Fruit fly (Drosophila melanogaster) whole organism, prepupa: ENCODE data around the gene CG33923.

Experiments
- CG1621 ChIP-seq: fragments of 200-800 bp; sonication (Bioruptor generic); optimal IDR thresholded peaks from 3 replicates; lab custom pipeline; 2018; ENCODE audit warnings: missing biosample characterization, mild to moderate bottlenecking, missing genetic modification characterization
- CG32006 ChIP-seq: fragments of 200-800 bp; sonication (Bioruptor generic); optimal IDR thresholded peaks from 3 replicates; lab custom pipeline; 2017; ENCODE audit warnings: missing biosample characterization, mild to moderate bottlenecking, missing genetic modification characterization
- dsx ChIP-seq: fragments of 200-800 bp; optimal IDR thresholded peaks from 3 replicates; lab custom pipeline; 2019; ENCODE audit warnings: missing biosample characterization, mild to moderate bottlenecking, missing genetic modification characterization, moderate library complexity; ENCODE audit not compliant: poor library complexity, severe bottlenecking
- fd59A ChIP-seq: fragments of 200-800 bp; sonication (Bioruptor generic); optimal IDR thresholded peaks from 2 replicates; lab custom pipeline; 2017; ENCODE audit warnings: missing biosample characterization, mild to moderate bottlenecking, missing genetic modification characterization, missing genetic modification reagents
- pdm3 ChIP-seq: fragments of 200-800 bp; sonication (Bioruptor generic); optimal IDR thresholded peaks from 3 replicates; lab custom pipeline; 2016; ENCODE audit warnings: missing biosample characterization, missing genetic modification characterization

DNA sequence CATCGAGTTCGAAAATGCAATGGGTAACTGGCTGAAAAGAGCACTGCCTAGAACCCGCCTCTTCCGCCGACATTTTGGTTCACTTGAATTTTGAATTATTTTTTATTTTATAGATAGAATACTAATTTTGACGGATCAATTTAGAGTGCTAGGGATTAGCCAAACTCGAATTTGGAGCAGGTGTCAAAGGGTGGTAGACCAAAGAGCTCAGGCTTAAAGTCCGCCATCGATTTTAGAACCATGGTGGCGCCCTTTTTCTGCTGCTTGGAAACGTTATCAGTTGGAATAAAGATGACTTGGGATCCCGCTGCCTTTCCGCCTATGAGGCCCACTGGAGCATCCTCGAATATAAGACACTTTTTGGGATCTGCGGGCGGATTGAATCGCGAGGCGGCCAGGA is 12.9 kb upstream of the CG33923 start, which contains the start of gene CG31924:
- TF ChIP-seq CG1621 (no peak), CG32006 (GFP tag; lab: Kevin White, UChicago) (no peak), pdm3 (GFP tag; lab: Kevin White, UChicago) (no peak), dsx (GFP tag; lab: Kevin White, UChicago) (no peak), fd59A (no peak)
